Worm (Caenorhabditis elegans) whole organism, late embryonic: ENCODE data around the gene Y54G2A.76.
A peak's percentile ranks its signal among the peaks of the same experiment; 100 is the strongest.
"Not testable (repeated sequence)": the region's sequence is repeated elsewhere in the genome, so short reads cannot be mapped to it uniquely, and the experiment has no call there.

Experiments
- C38D4.7 ChIP-seq: fragments of 200-800 bp; sonication (Bioruptor generic); optimal IDR thresholded peaks from 2 replicates; lab custom pipeline; 2018; ENCODE audit warnings: mild to moderate bottlenecking, missing genetic modification characterization, moderate library complexity, missing compliant biosample characterization
- F13H6.1 ChIP-seq: sonication (generic microtip); optimal IDR thresholded peaks from 2 replicates; lab custom pipeline; 2016; ENCODE audit warnings: missing genetic modification characterization, missing compliant biosample characterization
- K09A11.1 ChIP-seq: sonication (generic microtip); optimal IDR thresholded peaks from 2 replicates; lab custom pipeline; 2017; ENCODE audit warnings: antibody characterized with exemption, mild to moderate bottlenecking, missing genetic modification characterization, missing compliant biosample characterization; ENCODE audit not compliant: insufficient read depth
- Y22D7AL.16 ChIP-seq: sonication (generic microtip); optimal IDR thresholded peaks from 2 replicates; lab custom pipeline; 2016; ENCODE audit warnings: missing genetic modification characterization, missing compliant biosample characterization
- ahr-1 ChIP-seq: sonication (generic microtip); optimal IDR thresholded peaks from 2 replicates; lab custom pipeline; 2016; ENCODE audit warnings: missing genetic modification characterization, missing compliant biosample characterization
- ceh-14 ChIP-seq: sonication (generic microtip); optimal IDR thresholded peaks from 2 replicates; lab custom pipeline; 2016; ENCODE audit warnings: missing genotype, missing genetic modification characterization, missing compliant biosample characterization
- ceh-2 ChIP-seq: sonication (generic microtip); optimal IDR thresholded peaks from 2 replicates; lab custom pipeline; 2016; ENCODE audit warnings: missing genotype, missing genetic modification characterization, missing compliant biosample characterization
- ceh-31 ChIP-seq: sonication (generic microtip); optimal IDR thresholded peaks from 2 replicates; lab custom pipeline; 2016; ENCODE audit warnings: missing genetic modification characterization, missing compliant biosample characterization
- che-1 ChIP-seq: sonication (generic microtip); optimal IDR thresholded peaks from 2 replicates; lab custom pipeline; 2016; ENCODE audit warnings: mild to moderate bottlenecking, missing genetic modification characterization, missing compliant biosample characterization
- dmd-4 ChIP-seq: sonication (generic microtip); optimal IDR thresholded peaks from 2 replicates; lab custom pipeline; 2016; ENCODE audit warnings: borderline replicate concordance, missing genetic modification characterization, missing compliant biosample characterization
- elt-2 ChIP-seq: sonication (generic microtip); optimal IDR thresholded peaks from 2 replicates; lab custom pipeline; 2016; ENCODE audit warnings: missing genetic modification reagents, missing genetic modification characterization, missing compliant biosample characterization
- elt-4 ChIP-seq: sonication (generic microtip); optimal IDR thresholded peaks from 2 replicates; lab custom pipeline; 2016; ENCODE audit warnings: missing genetic modification characterization, missing compliant biosample characterization
- fkh-10 ChIP-seq: fragments of 150-350 bp; optimal IDR thresholded peaks from 2 replicates; lab custom pipeline; 2014; ENCODE audit warnings: missing biosample characterization, missing genetic modification reagents, missing genetic modification characterization
- fkh-6 ChIP-seq: sonication (generic microtip); optimal IDR thresholded peaks from 2 replicates; lab custom pipeline; 2016; ENCODE audit warnings: missing genetic modification characterization, missing compliant biosample characterization
- hlh-6 ChIP-seq: sonication (generic microtip); optimal IDR thresholded peaks from 2 replicates; lab custom pipeline; 2016; ENCODE audit warnings: missing genotype, missing genetic modification characterization, missing compliant biosample characterization
- lim-6 ChIP-seq: sonication (generic microtip); optimal IDR thresholded peaks from 2 replicates; lab custom pipeline; 2016; ENCODE audit warnings: missing genetic modification characterization, missing compliant biosample characterization
- madf-2 ChIP-seq: sonication (generic microtip); optimal IDR thresholded peaks from 2 replicates; lab custom pipeline; 2017; ENCODE audit warnings: missing genetic modification characterization, missing compliant biosample characterization
- nfya-1 ChIP-seq: sonication (generic microtip); optimal IDR thresholded peaks from 2 replicates; lab custom pipeline; 2017; ENCODE audit warnings: missing genetic modification characterization, mild to moderate bottlenecking, missing compliant biosample characterization, antibody characterized with exemption, moderate library complexity
- nhr-11 ChIP-seq: fragments of 150-350 bp; optimal IDR thresholded peaks from 2 replicates; lab custom pipeline; 2014; ENCODE audit warnings: missing biosample characterization, missing genetic modification characterization
- nhr-232 ChIP-seq: sonication (generic microtip); optimal IDR thresholded peaks from 2 replicates; lab custom pipeline; 2016; ENCODE audit warnings: missing genetic modification characterization, missing compliant biosample characterization
- odd-2 ChIP-seq: sonication (generic microtip); optimal IDR thresholded peaks from 2 replicates; lab custom pipeline; 2017; ENCODE audit warnings: antibody characterized with exemption, mild to moderate bottlenecking, missing genetic modification characterization, missing compliant biosample characterization
- pha-4 ChIP-seq: fragments of 150-350 bp; optimal IDR thresholded peaks from 2 replicates; lab custom pipeline; 2018; ENCODE audit warnings: missing biosample characterization, missing genetic modification reagents, missing genetic modification characterization
- pqm-1 ChIP-seq: sonication (generic microtip); optimal IDR thresholded peaks from 2 replicates; lab custom pipeline; 2016; ENCODE audit warnings: missing genetic modification characterization, missing compliant biosample characterization
- ref-2 ChIP-seq: sonication (generic microtip); optimal IDR thresholded peaks from 2 replicates; lab custom pipeline; 2016; ENCODE audit warnings: missing genetic modification characterization, missing compliant biosample characterization
- rnt-1 ChIP-seq: sonication (generic microtip); optimal IDR thresholded peaks from 2 replicates; lab custom pipeline; 2016; ENCODE audit warnings: missing genetic modification characterization, missing compliant biosample characterization
- sdc-2 ChIP-seq: sonication (generic microtip); optimal IDR thresholded peaks from 2 replicates; lab custom pipeline; 2016; ENCODE audit warnings: missing genotype, missing genetic modification characterization, missing compliant biosample characterization
- sox-4 ChIP-seq: sonication (generic microtip); optimal IDR thresholded peaks from 2 replicates; lab custom pipeline; 2017; ENCODE audit warnings: mild to moderate bottlenecking, missing genetic modification characterization, inconsistent platforms, missing compliant biosample characterization
- unc-42 ChIP-seq: sonication (generic microtip); optimal IDR thresholded peaks from 2 replicates; lab custom pipeline; 2016; ENCODE audit warnings: missing genotype, missing genetic modification characterization, missing compliant biosample characterization
- unc-55 ChIP-seq: sonication (generic microtip); optimal IDR thresholded peaks from 2 replicates; lab custom pipeline; 2017; ENCODE audit warnings: missing biosample characterization, missing genetic modification reagents, missing genetic modification characterization
- zip-5 ChIP-seq: sonication (generic microtip); optimal IDR thresholded peaks from 2 replicates; lab custom pipeline; 2016; ENCODE audit warnings: missing genetic modification characterization, missing compliant biosample characterization

Gene Y54G2A.76

DNA sequence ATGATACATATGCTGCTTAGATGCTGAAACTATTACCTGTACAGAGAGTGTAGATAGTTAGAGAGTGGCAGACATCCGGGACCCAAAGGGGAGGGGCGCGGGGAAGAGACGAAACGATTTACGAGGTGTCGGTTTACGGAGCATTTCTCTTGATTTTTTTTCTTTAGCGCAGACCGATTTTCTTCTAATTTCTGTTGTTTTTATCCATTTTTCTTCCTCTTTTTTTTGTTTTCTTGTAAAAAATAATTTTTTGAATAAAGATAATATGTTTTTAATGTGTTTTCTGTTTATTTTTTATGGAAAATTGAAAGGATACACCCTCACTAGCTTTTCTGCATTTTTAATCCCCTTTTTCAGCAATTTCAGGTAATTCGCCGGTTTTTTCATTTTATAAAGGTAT lies 31.4 kb upstream of the Y54G2A.76 start, which contains the start of gene Y54G2A.72:
Y54G2A.72 (plus strand) TSS at position 301 of the 400 bp plus-strand sequence.
- not testable (repeated sequence) for TF ChIP-seq hlh-6, zip-5, sox-4 (tag; lab: Kevin White, UChicago)
- TF ChIP-seq, all 69 proteins: peak for 0; not testable (repeated sequence) for 69

DNA sequence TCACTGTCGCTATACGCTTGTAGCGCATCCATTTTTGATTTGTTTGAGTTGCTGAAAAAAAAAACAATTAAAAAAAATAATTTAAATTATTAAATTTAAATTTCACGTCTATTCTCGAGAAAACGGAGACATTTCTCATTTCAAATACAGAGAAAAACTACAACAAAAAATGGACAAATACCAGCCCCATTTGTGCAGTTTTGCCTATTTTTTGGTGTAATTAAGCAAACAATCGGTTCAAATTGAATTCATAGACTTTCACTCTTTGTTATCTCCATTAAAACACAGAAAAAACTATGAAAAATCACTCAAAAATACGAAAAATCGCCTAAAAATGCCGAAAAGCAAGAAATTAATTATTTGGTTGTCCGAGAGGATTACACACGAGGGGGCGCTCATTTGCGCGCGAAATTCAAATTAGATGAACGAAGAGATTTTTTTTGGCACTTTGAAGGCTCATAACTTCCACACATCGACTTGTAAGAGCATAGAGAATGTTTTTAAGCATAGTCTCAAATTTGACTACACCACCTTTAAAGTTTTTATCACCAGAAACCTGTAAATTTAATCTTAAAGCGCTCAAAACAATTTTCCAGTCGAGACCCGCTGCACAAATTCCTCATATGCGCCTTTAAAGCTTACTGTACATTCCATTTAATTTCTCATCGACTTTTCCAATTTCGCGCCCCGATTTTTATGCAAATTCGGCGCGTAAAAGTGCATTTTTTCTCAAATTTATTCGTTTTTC lies 26.2 kb upstream of the Y54G2A.76 start, which contains the start of gene Y54G2A.12:
Y54G2A.12 (minus strand) TSS at position 51 of the 748 bp plus-strand sequence.
- no peak for TF ChIP-seq zip-5 (tag; lab: Kevin White, UChicago)
- TF ChIP-seq nhr-11 = no peak
- no peak for TF ChIP-seq pha-4 (tag; lab: Kevin White, UChicago)
- TF ChIP-seq ahr-1 (tag; lab: Kevin White, UChicago) = no peak
- no peak for TF ChIP-seq elt-4 (tag; lab: Kevin White, UChicago)
- TF ChIP-seq unc-42 = no peak
- no peak for TF ChIP-seq ref-2 (tag; lab: Kevin White, UChicago)
- no peak for TF ChIP-seq sox-4 (tag; lab: Kevin White, UChicago)
- TF ChIP-seq ceh-31 (tag; lab: Kevin White, UChicago) = no peak
- no peak for TF ChIP-seq dmd-4
- no peak for TF ChIP-seq Y22D7AL.16
- no peak for TF ChIP-seq F13H6.1 (tag; lab: Kevin White, UChicago)
- TF ChIP-seq ceh-2 (tag; lab: Kevin White, UChicago) = no peak
- no peak for TF ChIP-seq madf-2 (tag; lab: Kevin White, UChicago)
- no peak for TF ChIP-seq K09A11.1 (tag; lab: Kevin White, UChicago)
- TF ChIP-seq che-1 (tag; lab: Kevin White, UChicago) = no peak

DNA sequence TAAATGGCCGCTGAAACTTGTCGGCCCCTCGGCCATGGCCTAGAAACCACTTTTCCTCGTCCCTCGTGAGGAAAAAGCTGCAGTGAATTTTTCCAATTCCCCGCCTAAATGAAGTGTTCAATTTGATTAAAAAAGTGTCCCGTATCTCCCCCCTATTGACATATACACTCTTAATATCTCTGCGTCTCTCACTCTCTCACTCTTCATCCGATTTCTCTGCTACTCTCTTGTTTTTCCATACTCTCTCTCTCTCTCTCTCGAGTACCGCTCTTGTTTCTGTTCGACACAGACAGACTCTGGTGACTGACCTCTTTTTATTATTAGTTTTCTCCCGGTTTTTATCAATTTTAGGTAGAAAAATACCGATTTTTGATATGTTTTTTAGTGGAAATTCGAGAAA lies 24.2 kb upstream of the Y54G2A.76 start:
- TF ChIP-seq unc-55 (peak; percentile 14), zip-5 (tag; lab: Kevin White, UChicago) (no peak), ceh-14 (tag; lab: Kevin White, UChicago) (no peak), unc-42 (peak; percentile 71), nhr-232 (tag; lab: Kevin White, UChicago) (no peak), pqm-1 (tag; lab: Kevin White, UChicago) (no peak), nfya-1 (tag; lab: Kevin White, UChicago) (peak; percentile 44)
- TF ChIP-seq, all 69 proteins: peak for 3

DNA sequence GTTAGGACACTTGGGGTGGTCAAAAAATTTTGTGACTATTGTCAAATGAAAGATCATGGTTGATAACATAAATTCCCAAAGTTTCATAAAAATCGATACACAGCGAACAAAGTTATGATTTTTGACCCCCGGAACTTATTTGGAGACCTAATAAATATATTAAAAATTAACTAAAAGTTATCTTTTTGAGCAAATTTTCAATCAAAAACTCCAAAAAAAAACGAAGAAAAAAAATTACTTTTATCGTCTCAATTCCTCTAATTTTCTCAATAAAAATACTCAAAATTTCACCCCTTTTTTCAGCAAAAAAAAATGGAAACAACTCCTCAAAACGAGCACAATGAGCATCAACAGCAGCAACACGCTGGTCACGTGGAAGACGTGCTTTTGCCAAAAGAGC lies 20.8 kb upstream of the Y54G2A.76 start, which contains the start of gene atln-1:
atln-1 (plus strand) TSS at position 301 of the 400 bp plus-strand sequence.
- not testable (repeated sequence) for TF ChIP-seq odd-2 (tag; lab: Kevin White, UChicago); fkh-6; rnt-1 (tag; lab: Kevin White, UChicago)
- TF ChIP-seq, all 69 proteins: peak for 0; not testable (repeated sequence) for 69

DNA sequence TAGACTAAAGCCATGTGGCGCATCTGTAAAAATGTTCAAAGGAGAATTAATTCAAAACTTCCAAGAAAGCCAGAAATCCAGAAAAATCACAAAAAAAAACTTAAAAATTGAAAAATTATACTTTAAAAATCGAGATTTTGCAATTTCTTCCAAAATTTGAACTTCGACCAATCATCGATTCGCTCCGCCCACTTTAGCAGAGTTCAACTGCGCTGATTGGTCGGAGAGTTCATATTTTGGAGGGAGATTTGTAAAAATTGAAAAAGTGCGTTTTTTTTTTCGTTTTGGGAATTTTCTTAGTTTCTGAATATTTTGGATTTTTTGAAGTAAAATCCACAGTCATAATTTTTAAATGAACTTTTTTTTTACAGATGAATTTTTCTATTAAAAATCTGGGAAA lies 15.3 kb upstream of the Y54G2A.76 start:
- TF ChIP-seq fkh-10 (no peak), nfya-1 (tag; lab: Kevin White, UChicago) (peak; percentile 72)
- TF ChIP-seq, all 69 proteins: peak for 1

DNA sequence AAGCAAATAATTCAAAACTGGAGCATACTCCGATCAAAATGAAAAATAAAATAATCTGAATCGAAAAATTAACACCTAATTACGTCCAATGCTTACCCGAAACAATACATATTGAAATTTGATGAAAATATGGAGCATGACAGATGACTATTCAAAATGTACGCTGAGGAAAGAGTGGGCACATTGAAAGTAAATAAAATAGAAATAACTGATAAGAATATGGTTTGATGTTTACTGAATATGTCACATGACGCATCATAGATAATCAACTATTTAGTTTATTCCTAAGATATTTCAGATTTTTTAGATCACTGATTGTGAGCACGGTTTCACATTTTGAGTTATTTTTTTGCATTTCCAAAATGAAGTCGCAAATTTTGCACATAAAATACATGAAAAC lies 10.9 kb upstream of the Y54G2A.76 start, which contains the start of gene Y54G2A.52:
Y54G2A.52 (minus strand) TSS at position 348 of the 400 bp plus-strand sequence.
- no peak for TF ChIP-seq C38D4.7 (GFP tag; lab: Kevin White, UChicago)
- peak; percentile 14 for TF ChIP-seq elt-2
- no peak for TF ChIP-seq unc-42

DNA sequence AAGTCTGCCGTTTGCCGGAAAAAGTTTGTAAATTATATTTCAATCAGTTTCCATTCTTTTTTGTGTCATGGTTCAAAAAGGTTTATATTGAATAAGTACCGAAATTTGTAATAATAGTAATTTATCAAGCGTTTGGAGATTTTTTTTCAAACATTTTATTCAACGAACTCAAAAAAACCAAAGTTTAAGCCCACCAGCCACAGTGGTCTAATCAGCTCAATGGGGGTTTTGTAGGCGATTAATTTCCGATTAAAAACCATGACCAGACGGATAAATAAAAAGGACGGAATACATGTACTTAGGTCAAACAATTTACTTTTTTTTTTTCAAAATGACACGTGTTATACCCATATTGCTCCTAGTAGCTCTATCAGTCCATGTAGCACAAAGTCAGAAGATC lies 9.8 kb upstream of the Y54G2A.76 start, which contains the start of gene Y54G2A.10:
Y54G2A.10 (plus strand) TSS at position 301 of the 400 bp plus-strand sequence.
- TF ChIP-seq sdc-2 (tag; lab: Kevin White, UChicago) (no peak), ceh-14 (tag; lab: Kevin White, UChicago) (no peak), zip-5 (tag; lab: Kevin White, UChicago) (no peak), lim-6 (tag; lab: Kevin White, UChicago) (no peak)
